Worm (Caenorhabditis elegans): ENCODE results near the gene F23B12.4.

DNA sequence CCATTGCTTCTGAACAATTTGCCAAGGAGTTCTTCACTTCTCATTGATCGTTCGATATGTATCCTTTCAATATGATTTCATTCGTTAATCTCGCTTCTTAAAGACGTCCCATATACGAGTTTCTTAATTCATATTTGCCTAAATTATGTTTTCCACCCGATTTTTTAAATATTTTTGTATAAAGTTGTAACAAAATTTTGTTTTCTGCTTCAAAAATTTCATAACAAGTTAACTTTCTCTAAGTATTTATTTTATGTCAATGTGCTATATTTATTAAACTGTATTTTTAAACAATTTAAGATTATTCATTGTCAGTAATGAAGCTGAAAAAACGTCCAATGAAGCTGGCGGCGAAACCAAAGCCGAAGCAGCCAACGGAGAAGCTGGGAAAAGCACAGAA, 8.5 kb downstream of the F23B12.4 start, which contains the start of gene F23B12.7:
- TF ChIP-seq hlh-4 (tag; optimal IDR thresholded peaks at IDR 0.05) (no peak), blmp-1 (tag; optimal IDR thresholded peaks at IDR 0.05) (no peak), nhr-28 (tag; optimal IDR thresholded peaks at IDR 0.05) (no peak), ztf-11 (tag; optimal IDR thresholded peaks at IDR 0.05) (no peak), fkh-8 (tag; optimal IDR thresholded peaks at IDR 0.05) (no peak), lin-15B (tag; optimal IDR thresholded peaks at IDR 0.05) (no peak), mdl-1 (tag; optimal IDR thresholded peaks at IDR 0.05) (no peak), pqm-1 (tag; optimal IDR thresholded peaks at IDR 0.05) (no peak), tbx-2 (tag; optimal IDR thresholded peaks at IDR 0.05) (no peak)
